Worm (Caenorhabditis elegans) whole organism, L4 larva: Measurements from ENCODE around the gene kreg-1.

Experiments
- F10B5.3 ChIP-seq: sonication (generic microtip); optimal IDR thresholded peaks from 2 replicates; lab custom pipeline; 2016; ENCODE audit warnings: mild to moderate bottlenecking, missing genetic modification characterization, missing compliant biosample characterization
- F26F4.8 ChIP-seq: fragments of 200-800 bp; sonication (Bioruptor generic); conservative IDR thresholded peaks from 2 replicates; pipeline ENCODE4 v1.3.6; 2022; ENCODE audit warnings: missing genetic modification characterization, missing compliant biosample characterization
- F49E8.2 ChIP-seq: sonication (generic microtip); optimal IDR thresholded peaks from 2 replicates; lab custom pipeline; 2016; ENCODE audit warnings: missing compliant biosample characterization, mild to moderate bottlenecking, missing genetic modification characterization, borderline replicate concordance
- Y48G9A.11 ChIP-seq: fragments of 200-800 bp; sonication (Bioruptor generic); IDR thresholded peaks from 2 replicates; pipeline ENCODE4 v1.3.6; 2022; ENCODE audit warnings: missing genetic modification reagents, missing genetic modification characterization, missing compliant biosample characterization
- ZK546.5 ChIP-seq, 2 experiments: sonication (generic microtip); optimal IDR thresholded peaks; 2 replicates each; lab custom pipeline; 2017; ENCODE audit warnings: missing biosample characterization in 2 of 2, missing genetic modification characterization in 2 of 2
- ama-1 ChIP-seq: fragments of 150-350 bp; optimal IDR thresholded peaks from 2 replicates; lab custom pipeline; 2014; ENCODE audit warnings: inconsistent platforms, mixed read lengths
- arid-1 ChIP-seq: fragments of 200-800 bp; sonication (Bioruptor generic); conservative IDR thresholded peaks from 2 replicates; pipeline ENCODE4 v1.3.6; 2022; ENCODE audit warnings: missing genetic modification reagents, missing genetic modification characterization, missing compliant biosample characterization
- ceh-44 ChIP-seq: fragments of 200-800 bp; sonication (Bioruptor generic); IDR thresholded peaks from 2 replicates; pipeline ENCODE4 v1.3.6; 2022; ENCODE audit warnings: missing genetic modification reagents, missing genetic modification characterization, missing compliant biosample characterization
- ceh-62 ChIP-seq: sonication (generic microtip); optimal IDR thresholded peaks from 2 replicates; lab custom pipeline; 2017; ENCODE audit warnings: missing biosample characterization, missing genetic modification characterization
- ceh-82 ChIP-seq: sonication (generic microtip); optimal IDR thresholded peaks from 2 replicates; lab custom pipeline; 2017; ENCODE audit warnings: missing biosample characterization, missing genetic modification characterization
- ces-1 ChIP-seq: fragments of 150-350 bp; sonication (generic microtip); optimal IDR thresholded peaks from 4 replicates; lab custom pipeline; 2014; ENCODE audit warnings: missing biosample characterization, missing genetic modification reagents, missing genetic modification characterization
- ctbp-1 ChIP-seq: fragments of 200-800 bp; sonication (Bioruptor generic); IDR thresholded peaks from 2 replicates; pipeline ENCODE4 v1.3.6; 2022; ENCODE audit warnings: missing genetic modification reagents, missing genetic modification characterization, missing compliant biosample characterization
- daf-16 ChIP-seq, 3 experiments: sonication (generic microtip); optimal IDR thresholded peaks; 2 replicates each; lab custom pipeline; 2016 to 2017; ENCODE audit warnings: missing genetic modification characterization in 3 of 3, missing genetic modification reagents in 3 of 3, mild to moderate bottlenecking in 2 of 3, missing compliant biosample characterization in 2 of 3, missing biosample characterization in 1 of 3, moderate library complexity in 1 of 3
- daf-19 ChIP-seq: fragments of 200-800 bp; sonication (Bioruptor generic); conservative IDR thresholded peaks from 2 replicates; pipeline ENCODE4 v1.3.6; 2022; ENCODE audit warnings: missing genetic modification characterization, missing compliant biosample characterization
- dmd-6 ChIP-seq: fragments of 200-800 bp; sonication (Bioruptor generic); IDR thresholded peaks from 2 replicates; pipeline ENCODE4 v1.3.6; 2022; ENCODE audit warnings: missing genetic modification reagents, missing genetic modification characterization, missing compliant biosample characterization
- dmd-8 ChIP-seq: fragments of 200-800 bp; sonication (Bioruptor generic); IDR thresholded peaks from 2 replicates; pipeline ENCODE4 v1.3.6; 2022; ENCODE audit warnings: missing genetic modification characterization, missing compliant biosample characterization
- duxl-1 ChIP-seq: sonication (generic microtip); optimal IDR thresholded peaks from 2 replicates; lab custom pipeline; 2016; ENCODE audit warnings: mild to moderate bottlenecking, missing genetic modification characterization, moderate library complexity, missing compliant biosample characterization; ENCODE audit not compliant: poor library complexity
- dve-1 ChIP-seq: sonication (generic microtip); optimal IDR thresholded peaks from 2 replicates; lab custom pipeline; 2017; ENCODE audit warnings: antibody characterized with exemption, mild to moderate bottlenecking, missing genetic modification characterization, missing compliant biosample characterization; ENCODE audit not compliant: insufficient read depth
- egl-27 ChIP-seq: sonication (generic microtip); optimal IDR thresholded peaks from 3 replicates; lab custom pipeline; 2017; ENCODE audit warnings: missing biosample characterization, missing genetic modification reagents, missing genetic modification characterization
- fkh-10 ChIP-seq: fragments of 150-350 bp; optimal IDR thresholded peaks from 2 replicates; lab custom pipeline; 2014; ENCODE audit warnings: missing biosample characterization, missing genetic modification reagents, missing genetic modification characterization
- fos-1 ChIP-seq: fragments of 150-350 bp; optimal IDR thresholded peaks from 2 replicates; lab custom pipeline; 2014; ENCODE audit warnings: missing biosample characterization, missing genetic modification characterization
- hlh-11 ChIP-seq: fragments of 200-800 bp; sonication (Bioruptor generic); optimal IDR thresholded peaks from 2 replicates; lab custom pipeline; 2018; ENCODE audit warnings: mild to moderate bottlenecking, missing genetic modification characterization, missing compliant biosample characterization
- hlh-30 ChIP-seq: sonication (generic microtip); optimal IDR thresholded peaks from 2 replicates; lab custom pipeline; 2017; ENCODE audit warnings: antibody characterized with exemption, mild to moderate bottlenecking, missing genetic modification characterization, missing compliant biosample characterization; ENCODE audit not compliant: insufficient read depth
- hmg-1.1 ChIP-seq: fragments of 200-800 bp; sonication (Bioruptor generic); IDR thresholded peaks from 2 replicates; pipeline ENCODE4 v1.3.6; 2022; ENCODE audit warnings: missing genetic modification reagents, missing genetic modification characterization, missing compliant biosample characterization
- lin-1 ChIP-seq: fragments of 200-800 bp; sonication (Bioruptor generic); IDR thresholded peaks from 2 replicates; pipeline ENCODE4 v1.3.6; 2022; ENCODE audit warnings: missing genetic modification reagents, missing genetic modification characterization, missing compliant biosample characterization
- mdl-1 ChIP-seq, 2 experiments: fragments of 150-350 bp in 1 of 2; sonication (generic microtip) in 1 of 2; optimal IDR thresholded peaks; 2 replicates each; lab custom pipeline; 2014 to 2017; ENCODE audit warnings: missing biosample characterization in 2 of 2, missing genetic modification characterization in 2 of 2
- mxl-3 ChIP-seq: fragments of 200-800 bp; sonication (Bioruptor generic); optimal IDR thresholded peaks from 2 replicates; lab custom pipeline; 2018; ENCODE audit warnings: mild to moderate bottlenecking, missing genetic modification characterization, missing compliant biosample characterization
- nhr-11 ChIP-seq: fragments of 150-350 bp; optimal IDR thresholded peaks from 2 replicates; lab custom pipeline; 2014; ENCODE audit warnings: missing biosample characterization, missing genetic modification characterization
- nhr-28 ChIP-seq: fragments of 150-350 bp; optimal IDR thresholded peaks from 2 replicates; lab custom pipeline; 2014; ENCODE audit warnings: missing biosample characterization, missing genetic modification characterization
- nhr-48 ChIP-seq: sonication (generic microtip); optimal IDR thresholded peaks from 2 replicates; lab custom pipeline; 2016; ENCODE audit warnings: mild to moderate bottlenecking, missing genetic modification characterization, missing compliant biosample characterization
- nhr-77 ChIP-seq: fragments of 150-350 bp; optimal IDR thresholded peaks from 2 replicates; lab custom pipeline; 2014; ENCODE audit warnings: missing biosample characterization, missing genetic modification characterization
- pha-4 ChIP-seq, 2 experiments: fragments of 150-350 bp in 1 of 2; fragments of 200-800 bp in 1 of 2; sonication (Bioruptor generic) in 1 of 2; IDR thresholded peaks in 1 of 2; optimal IDR thresholded peaks in 1 of 2; 2 replicates each; pipeline versions ENCODE4 v1.3.6 to Lab custom; 2014 to 2022; ENCODE audit warnings: missing genetic modification characterization in 2 of 2, missing genetic modification reagents in 2 of 2, missing biosample characterization in 1 of 2, missing compliant biosample characterization in 1 of 2
- rbr-2 ChIP-seq: sonication (generic microtip); optimal IDR thresholded peaks from 2 replicates; lab custom pipeline; 2016; ENCODE audit warnings: missing genotype, missing genetic modification characterization, missing compliant biosample characterization
- sdz-12 ChIP-seq: fragments of 200-800 bp; sonication (Bioruptor generic); optimal IDR thresholded peaks from 2 replicates; lab custom pipeline; 2018; ENCODE audit warnings: mild to moderate bottlenecking, missing genetic modification characterization, missing compliant biosample characterization
- tag-97 ChIP-seq: fragments of 200-800 bp; sonication (Bioruptor generic); IDR thresholded peaks from 2 replicates; pipeline ENCODE4 v1.3.6; 2022; ENCODE audit warnings: missing genetic modification characterization, missing compliant biosample characterization
- unc-62 ChIP-seq, 3 experiments: fragments of 150-350 bp in 1 of 3; sonication (generic microtip); optimal IDR thresholded peaks in 2 of 3; peaks in 1 of 3; 1 replicate in 1 of 3; 2 replicates in 2 of 3; lab custom pipeline; 2014 to 2017; ENCODE audit warnings: missing biosample characterization in 3 of 3, missing genetic modification characterization in 3 of 3, missing genetic modification reagents in 3 of 3, missing genotype in 1 of 3
- vab-7 ChIP-seq: fragments of 200-800 bp; sonication (Bioruptor generic); IDR thresholded peaks from 2 replicates; pipeline ENCODE4 v1.3.6; 2022; ENCODE audit warnings: missing genetic modification reagents, missing genetic modification characterization, missing compliant biosample characterization
- zag-1 ChIP-seq: fragments of 150-350 bp; optimal IDR thresholded peaks from 2 replicates; lab custom pipeline; 2014; ENCODE audit warnings: missing biosample characterization, missing genetic modification characterization
- zfp-2 ChIP-seq: sonication (generic microtip); optimal IDR thresholded peaks from 2 replicates; lab custom pipeline; 2016; ENCODE audit warnings: mild to moderate bottlenecking, missing genetic modification characterization, missing compliant biosample characterization
- ztf-11 ChIP-seq: fragments of 150-350 bp; optimal IDR thresholded peaks from 2 replicates; lab custom pipeline; 2014; ENCODE audit warnings: missing biosample characterization, missing genetic modification characterization
- ztf-7 ChIP-seq: fragments of 150-350 bp; optimal IDR thresholded peaks from 2 replicates; lab custom pipeline; 2014; ENCODE audit warnings: missing biosample characterization, missing genetic modification characterization

kreg-1 gene

DNA sequence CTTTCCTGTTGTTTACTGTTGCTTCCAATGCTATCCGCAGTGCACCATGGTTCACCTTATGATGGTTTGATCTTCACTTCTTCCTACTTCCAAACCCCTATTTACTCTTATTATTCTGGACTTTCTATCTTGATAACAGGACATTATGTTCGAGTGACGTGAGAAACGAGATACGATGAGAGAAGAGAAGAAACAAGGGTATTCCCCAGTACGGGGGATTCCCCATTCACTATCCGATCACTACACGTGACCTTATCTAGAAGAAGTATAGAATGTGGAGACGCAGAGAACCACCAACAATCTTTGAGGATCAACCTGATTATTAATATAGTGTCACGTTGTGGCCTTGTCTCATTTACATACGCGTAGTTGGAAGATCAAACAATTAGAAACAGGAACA, 43.0 kb downstream of the kreg-1 start:
- TF ChIP-seq dmd-6 (0 out of 2 replicates have a peak, but pooled peaks have one; percentile 9), hlh-30 (peak; percentile 39), hlh-11 (peak; percentile 52), nhr-28 (tag; lab: Kevin White, UChicago) (peak; percentile 61), mdl-1 (tag; optimal IDR thresholded peaks at IDR 0.05; lab: Kevin White, UChicago) (peak; percentile 80 to 81), arid-1 (no peak), mxl-3 (peak; percentile 49), daf-16 (GFP tag; optimal IDR thresholded peaks at IDR 0.05; lab: Kevin White, UChicago) (no peak), daf-16 (tag; optimal IDR thresholded peaks at IDR 0.05; lab: Kevin White, UChicago) (peak; percentile 42), dve-1 (tag; lab: Kevin White, UChicago) (peak; percentile 54), F26F4.8 (no peak), sdz-12 (no peak), ztf-11 (no peak)

DNA sequence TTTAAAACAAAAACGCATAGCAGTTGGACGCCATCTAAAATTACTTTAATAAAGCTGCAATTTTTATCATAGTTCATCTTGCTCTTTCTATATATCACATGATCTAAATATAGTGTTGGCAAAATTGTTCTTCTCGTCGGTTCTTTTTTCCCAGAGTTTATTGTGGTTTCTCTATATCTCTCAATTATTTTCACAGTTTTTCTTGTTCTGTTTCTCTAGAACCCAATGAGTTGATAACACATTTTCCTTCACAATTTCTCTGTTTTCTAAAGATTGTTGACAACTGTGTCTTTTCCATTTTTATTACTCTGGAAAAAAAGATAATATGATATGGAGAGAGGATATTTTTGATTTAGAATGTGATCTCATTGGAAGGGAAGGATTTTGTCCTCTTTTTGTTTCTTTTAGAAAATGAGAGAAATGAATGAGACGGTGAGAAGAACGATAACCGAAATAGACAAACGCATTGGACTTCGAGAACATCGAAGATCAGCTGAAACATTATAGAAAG, 44.8 kb downstream of the kreg-1 start:
- peak in 1 of 2 experiments; percentile 15 for TF ChIP-seq mdl-1 (tag; optimal IDR thresholded peaks at IDR 0.05; lab: Kevin White, UChicago)
- peak; percentile 10 for TF ChIP-seq nhr-11 (tag; lab: Kevin White, UChicago)
- peak in 1 of 2 experiments; percentile 38 for TF ChIP-seq daf-16 (GFP tag; optimal IDR thresholded peaks at IDR 0.05; lab: Kevin White, UChicago)
- TF ChIP-seq daf-16 (tag; optimal IDR thresholded peaks at IDR 0.05; lab: Kevin White, UChicago): peak; percentile 74
- TF ChIP-seq ceh-44 (GFP tag; lab: Robert Waterston, UW): no peak
- peak; percentile 23 for TF ChIP-seq dve-1 (tag; lab: Kevin White, UChicago)
- TF ChIP-seq zag-1 (tag; lab: Kevin White, UChicago): no peak
- peak; percentile 29 for TF ChIP-seq nhr-28 (tag; lab: Kevin White, UChicago)

DNA sequence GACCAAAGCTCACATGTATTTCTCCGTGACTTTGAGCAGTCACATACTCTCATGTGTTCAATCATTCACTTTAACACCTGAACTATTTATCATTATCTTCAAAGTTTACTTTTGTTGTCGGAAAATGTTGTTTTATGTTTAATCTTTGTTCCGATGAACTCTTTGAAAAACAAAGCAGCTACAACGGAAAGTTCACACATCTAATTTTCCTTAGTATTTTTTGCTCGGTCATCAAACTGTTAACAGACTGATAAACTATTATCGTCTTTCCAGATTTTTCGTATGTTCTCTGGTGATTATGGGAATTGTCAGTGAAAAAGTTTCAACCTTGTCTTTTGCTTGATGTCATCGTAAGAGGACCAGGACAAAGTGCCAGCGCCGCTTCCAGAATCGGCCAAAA, 46.4 kb downstream of the kreg-1 start:
- TF ChIP-seq nhr-28 (tag; lab: Kevin White, UChicago): peak; percentile 24
- no peak for TF ChIP-seq daf-16 (GFP tag; optimal IDR thresholded peaks at IDR 0.05; lab: Kevin White, UChicago)
- TF ChIP-seq daf-16 (tag; optimal IDR thresholded peaks at IDR 0.05; lab: Kevin White, UChicago): peak; percentile 96
- TF ChIP-seq nhr-48 (tag; lab: Kevin White, UChicago): peak; percentile 18
- TF ChIP-seq egl-27 (tag; lab: Kevin White, UChicago): no peak
- no peak for TF ChIP-seq hmg-1.1 (GFP tag; lab: Robert Waterston, UW)
- TF ChIP-seq ceh-62 (tag; lab: Kevin White, UChicago): no peak
- no peak for TF ChIP-seq sdz-12
- TF ChIP-seq F10B5.3: no peak
- TF ChIP-seq vab-7 (GFP tag; lab: Robert Waterston, UW): no peak
- peak; percentile 29; the same call in 1 of the 2 replicates for TF ChIP-seq dmd-6
- no peak for TF ChIP-seq daf-19 (GFP tag; lab: Robert Waterston, UW)
- TF ChIP-seq lin-1 (GFP tag; lab: Robert Waterston, UW): no peak
- TF ChIP-seq dve-1 (tag; lab: Kevin White, UChicago): peak; percentile 89
- TF ChIP-seq fos-1 (tag; lab: Kevin White, UChicago): no peak
- TF ChIP-seq tag-97 (GFP tag; lab: Robert Waterston, UW): no peak
- no peak for TF ChIP-seq F26F4.8
- TF ChIP-seq rbr-2: no peak
- no peak for TF ChIP-seq ZK546.5 (tag; optimal IDR thresholded peaks at IDR 0.05; lab: Kevin White, UChicago)
- TF ChIP-seq fkh-10 (GFP tag; lab: Kevin White, UChicago): no peak
- TF ChIP-seq ctbp-1: no peak
- no peak for TF ChIP-seq ztf-7 (tag; lab: Kevin White, UChicago)
- TF ChIP-seq pha-4 (GFP tag; IDR thresholded peaks at IDR 0.05; lab: Robert Waterston, UW): no peak
- no peak for TF ChIP-seq pha-4 (tag; optimal IDR thresholded peaks at IDR 0.05; lab: Kevin White, UChicago)
- no peak for TF ChIP-seq ces-1
- TF ChIP-seq dmd-8 (GFP tag; lab: Robert Waterston, UW): no peak
- no peak for TF ChIP-seq unc-62 (GFP tag; optimal IDR thresholded peaks at IDR 0.05 in 1 of 2; lab: Kevin White, UChicago)
- no peak for TF ChIP-seq unc-62 (tag; optimal IDR thresholded peaks at IDR 0.05; lab: Kevin White, UChicago)
- no peak for TF ChIP-seq ceh-82 (tag; lab: Kevin White, UChicago)
- TF ChIP-seq F49E8.2 (tag; lab: Kevin White, UChicago): no peak
- TF ChIP-seq zfp-2: no peak
- TF ChIP-seq ama-1 (lab: Kevin White, UChicago): no peak
- TF ChIP-seq hlh-11: peak; percentile 38
- TF ChIP-seq duxl-1 (tag; lab: Kevin White, UChicago): no peak
- TF ChIP-seq hlh-30: peak; percentile 64
- TF ChIP-seq Y48G9A.11 (GFP tag; lab: Robert Waterston, UW): no peak
- TF ChIP-seq zag-1 (tag; lab: Kevin White, UChicago): no peak
- no peak for TF ChIP-seq nhr-77 (tag; lab: Kevin White, UChicago)
